Fruit fly (Drosophila melanogaster) whole organism, wandering third instar larva: Measurements from ENCODE around the gene lobo.

ENCODE experiments used
- CG32264 ChIP-seq: fragments of 200-800 bp; sonication (Bioruptor generic); optimal IDR thresholded peaks from 2 replicates; lab custom pipeline; 2016; ENCODE audit warnings: missing biosample characterization, missing genetic modification characterization
- CrebA ChIP-seq: fragments of 200-800 bp; sonication (Bioruptor generic); optimal IDR thresholded peaks from 2 replicates; lab custom pipeline; 2016; ENCODE audit warnings: missing biosample characterization, mild to moderate bottlenecking, missing genetic modification characterization, borderline replicate concordance
- Dfd ChIP-seq: fragments of >200 bp; optimal IDR thresholded peaks from 2 replicates; lab custom pipeline; 2017; ENCODE audit warnings: missing biosample characterization, missing genetic modification characterization
- Hr78 ChIP-seq: fragments of >200 bp; optimal IDR thresholded peaks from 2 replicates; lab custom pipeline; 2017; ENCODE audit warnings: missing biosample characterization, missing genetic modification characterization
- Hr83 ChIP-seq: fragments of 200-300 bp; sonication (Bioruptor generic); optimal IDR thresholded peaks from 2 replicates; lab custom pipeline; 2016; ENCODE audit warnings: missing biosample characterization, mild to moderate bottlenecking, missing genetic modification characterization, moderate library complexity; ENCODE audit not compliant: poor library complexity, severe bottlenecking
- dmrt93B ChIP-seq: fragments of 200-800 bp; sonication (Bioruptor generic); optimal IDR thresholded peaks from 2 replicates; lab custom pipeline; 2018; ENCODE audit warnings: missing biosample characterization, mild to moderate bottlenecking, missing genetic modification characterization
- fru ChIP-seq: fragments of 200-800 bp; sonication (Bioruptor generic); optimal IDR thresholded peaks from 3 replicates; lab custom pipeline; 2016; ENCODE audit warnings: missing biosample characterization, mild to moderate bottlenecking, missing genetic modification characterization
- h ChIP-seq: fragments of 200-800 bp; sonication (Bioruptor generic); optimal IDR thresholded peaks from 3 replicates; lab custom pipeline; 2016; ENCODE audit warnings: missing biosample characterization, mild to moderate bottlenecking, missing genetic modification characterization
- lola ChIP-seq: fragments of >200 bp; optimal IDR thresholded peaks from 2 replicates; lab custom pipeline; 2017; ENCODE audit warnings: missing biosample characterization, missing genetic modification characterization
- psq ChIP-seq: fragments of 200-800 bp; sonication (Bioruptor generic); optimal IDR thresholded peaks from 3 replicates; lab custom pipeline; 2017; ENCODE audit warnings: missing biosample characterization, mild to moderate bottlenecking, missing genetic modification characterization, moderate library complexity
- sage ChIP-seq: fragments of 200-800 bp; sonication (Bioruptor generic); optimal IDR thresholded peaks from 2 replicates; lab custom pipeline; 2016; ENCODE audit warnings: missing biosample characterization, mild to moderate bottlenecking, missing genetic modification characterization
- tai ChIP-seq: sonication (Bioruptor generic); optimal IDR thresholded peaks from 2 replicates; lab custom pipeline; 2016; ENCODE audit warnings: missing biosample characterization, missing genetic modification characterization

dm6 chr3R:25172976-25173375 lies 20.6 kb downstream of the lobo start:
- TF ChIP-seq psq (GFP tag; lab: Kevin White, UChicago) (no peak), lola (GFP tag; lab: Kevin White, UChicago) (no peak), Hr78 (GFP tag; lab: Kevin White, UChicago) (no peak), Hr83 (GFP tag; lab: Kevin White, UChicago) (no peak), sage (GFP tag; lab: Kevin White, UChicago) (no peak), Dfd (GFP tag; lab: Kevin White, UChicago) (no peak), fru (no peak), tai (GFP tag; lab: Kevin White, UChicago) (no peak), h (GFP tag; lab: Kevin White, UChicago) (no peak), dmrt93B (GFP tag; lab: Kevin White, UChicago) (no peak), CrebA (GFP tag; lab: Kevin White, UChicago) (no peak), CG32264 (GFP tag; lab: Kevin White, UChicago) (no peak)
